Fruit fly (Drosophila melanogaster): ENCODE data around the gene CG32483.

dm6 chr3L:735315-735714 is 45.4 kb upstream of the CG32483 start:
- TF ChIP-seq insv (optimal IDR thresholded peaks at IDR 0.05), result no peak
- TF ChIP-seq Sin3A (optimal IDR thresholded peaks at IDR 0.05), result no peak
- no peak for TF ChIP-seq Myc (optimal IDR thresholded peaks at IDR 0.05)

All from Kc167 (cell line).